Worm (Caenorhabditis elegans) whole organism, L2 larva: ENCODE measurements around the gene fndc-1.

Source experiments
- C34F6.9 ChIP-seq: fragments of 150-350 bp; optimal IDR thresholded peaks from 2 replicates; lab custom pipeline; 2014; ENCODE audit warnings: missing biosample characterization, missing genetic modification characterization
- F13H6.1 ChIP-seq: sonication (generic microtip); optimal IDR thresholded peaks from 2 replicates; lab custom pipeline; 2016; ENCODE audit warnings: missing genetic modification characterization, missing compliant biosample characterization
- R02D3.7 ChIP-seq: fragments of 150-350 bp; optimal IDR thresholded peaks from 2 replicates; lab custom pipeline; 2014; ENCODE audit warnings: missing biosample characterization, missing genetic modification characterization
- ZK546.5 ChIP-seq: sonication (generic microtip); optimal IDR thresholded peaks from 2 replicates; lab custom pipeline; 2017; ENCODE audit warnings: missing biosample characterization, missing genetic modification characterization
- alr-1 ChIP-seq: fragments of 150-350 bp; optimal IDR thresholded peaks from 2 replicates; lab custom pipeline; 2014; ENCODE audit warnings: missing biosample characterization, missing genetic modification characterization
- aly-2 ChIP-seq: fragments of 150-350 bp; optimal IDR thresholded peaks from 2 replicates; lab custom pipeline; 2014; ENCODE audit warnings: missing biosample characterization, missing genetic modification characterization
- blmp-1 ChIP-seq: sonication (generic microtip); optimal IDR thresholded peaks from 2 replicates; lab custom pipeline; 2017; ENCODE audit warnings: missing genetic modification characterization, mild to moderate bottlenecking, missing compliant biosample characterization, antibody characterized with exemption, moderate library complexity; ENCODE audit not compliant: insufficient read depth
- ceh-16 ChIP-seq: fragments of 150-350 bp; optimal IDR thresholded peaks from 2 replicates; lab custom pipeline; 2014; ENCODE audit warnings: missing biosample characterization, missing genetic modification characterization
- dmd-4 ChIP-seq: sonication (generic microtip); optimal IDR thresholded peaks from 2 replicates; lab custom pipeline; 2017; ENCODE audit warnings: missing biosample characterization, missing genetic modification characterization
- egl-27 ChIP-seq: sonication (generic microtip); optimal IDR thresholded peaks from 3 replicates; lab custom pipeline; 2017; ENCODE audit warnings: missing biosample characterization, missing genetic modification reagents, missing genetic modification characterization
- elt-1 ChIP-seq: fragments of 150-350 bp; optimal IDR thresholded peaks from 2 replicates; lab custom pipeline; 2014; ENCODE audit warnings: missing biosample characterization, missing genetic modification characterization
- elt-3 ChIP-seq: sonication (generic microtip); optimal IDR thresholded peaks from 2 replicates; lab custom pipeline; 2017; ENCODE audit warnings: missing biosample characterization, missing genetic modification characterization
- fos-1 ChIP-seq: fragments of 150-350 bp; optimal IDR thresholded peaks from 2 replicates; lab custom pipeline; 2014; ENCODE audit warnings: missing biosample characterization, missing genetic modification characterization
- gmeb-1 ChIP-seq: fragments of 150-350 bp; optimal IDR thresholded peaks from 2 replicates; lab custom pipeline; 2014; ENCODE audit warnings: missing biosample characterization, missing genetic modification characterization
- lin-11 ChIP-seq: fragments of 150-350 bp; sonication (generic microtip); optimal IDR thresholded peaks from 2 replicates; lab custom pipeline; 2014; ENCODE audit warnings: missing biosample characterization, missing genetic modification characterization, inconsistent platforms, mixed read lengths
- lin-13 ChIP-seq: fragments of 150-350 bp; optimal IDR thresholded peaks from 2 replicates; lab custom pipeline; 2014; ENCODE audit warnings: missing biosample characterization, missing genetic modification reagents, missing genetic modification characterization
- lin-39 ChIP-seq: fragments of 150-350 bp; optimal IDR thresholded peaks from 2 replicates; lab custom pipeline; 2014; ENCODE audit warnings: missing biosample characterization, missing genetic modification reagents, missing genetic modification characterization
- lsy-2 ChIP-seq, 2 experiments: fragments of 150-350 bp in 1 of 2; sonication (generic microtip) in 1 of 2; optimal IDR thresholded peaks; 2 replicates each; lab custom pipeline; 2014 to 2017; ENCODE audit warnings: missing biosample characterization in 2 of 2, missing genetic modification characterization in 2 of 2
- mbf-1 ChIP-seq: sonication (generic microtip); optimal IDR thresholded peaks from 2 replicates; lab custom pipeline; 2017; ENCODE audit warnings: missing biosample characterization, missing genetic modification characterization
- mdl-1 ChIP-seq, 2 experiments: fragments of 150-350 bp in 1 of 2; sonication (generic microtip) in 1 of 2; optimal IDR thresholded peaks; 2 replicates each; lab custom pipeline; 2017; ENCODE audit warnings: missing biosample characterization in 2 of 2, missing genetic modification characterization in 2 of 2
- nhr-10 ChIP-seq: sonication (generic microtip); optimal IDR thresholded peaks from 2 replicates; lab custom pipeline; 2017; ENCODE audit warnings: missing biosample characterization, missing genetic modification characterization
- nhr-11 ChIP-seq: fragments of 150-350 bp; optimal IDR thresholded peaks from 2 replicates; lab custom pipeline; 2014; ENCODE audit warnings: missing biosample characterization, missing genetic modification characterization
- nhr-12 ChIP-seq: fragments of 150-350 bp; optimal IDR thresholded peaks from 2 replicates; lab custom pipeline; 2014; ENCODE audit warnings: missing biosample characterization, missing genetic modification characterization
- nhr-129 ChIP-seq: fragments of 150-350 bp; optimal IDR thresholded peaks from 2 replicates; lab custom pipeline; 2014; ENCODE audit warnings: missing biosample characterization, missing genetic modification characterization
- nhr-21 ChIP-seq: fragments of 150-350 bp; optimal IDR thresholded peaks from 2 replicates; lab custom pipeline; 2014; ENCODE audit warnings: missing biosample characterization, missing genetic modification characterization
- nhr-23 ChIP-seq: fragments of 150-350 bp; optimal IDR thresholded peaks from 2 replicates; lab custom pipeline; 2014; ENCODE audit warnings: missing biosample characterization, missing genetic modification reagents, missing genetic modification characterization
- nhr-237 ChIP-seq: fragments of 150-350 bp; optimal IDR thresholded peaks from 2 replicates; lab custom pipeline; 2014; ENCODE audit warnings: missing biosample characterization, missing genetic modification characterization
- nhr-25 ChIP-seq: fragments of 150-350 bp; sonication (generic microtip); optimal IDR thresholded peaks from 3 replicates; lab custom pipeline; 2014; ENCODE audit warnings: missing biosample characterization, missing genetic modification characterization
- nhr-6 ChIP-seq: fragments of 150-350 bp; optimal IDR thresholded peaks from 2 replicates; lab custom pipeline; 2014; ENCODE audit warnings: missing biosample characterization, missing genetic modification characterization
- skn-1 ChIP-seq: sonication (generic microtip); optimal IDR thresholded peaks from 2 replicates; lab custom pipeline; 2017; ENCODE audit warnings: missing biosample characterization, missing genetic modification characterization
- sma-3 ChIP-seq: sonication (generic microtip); optimal IDR thresholded peaks from 2 replicates; lab custom pipeline; 2016; ENCODE audit warnings: missing genetic modification reagents, missing genetic modification characterization, missing compliant biosample characterization
- sma-9 ChIP-seq, 2 experiments: fragments of 150-350 bp in 1 of 2; sonication (generic microtip) in 1 of 2; optimal IDR thresholded peaks; 2 replicates each; lab custom pipeline; 2014 to 2016; ENCODE audit warnings: missing genetic modification characterization in 2 of 2, mild to moderate bottlenecking in 1 of 2, missing biosample characterization in 1 of 2, missing compliant biosample characterization in 1 of 2, missing genetic modification reagents in 1 of 2, moderate library complexity in 1 of 2
- snpc-4 ChIP-seq: fragments of 150-350 bp; optimal IDR thresholded peaks from 2 replicates; lab custom pipeline; 2014; ENCODE audit warnings: missing biosample characterization, missing genetic modification characterization
- unc-39 ChIP-seq: fragments of 150-350 bp; optimal IDR thresholded peaks from 2 replicates; lab custom pipeline; 2014; ENCODE audit warnings: missing biosample characterization, missing genetic modification characterization
- zag-1 ChIP-seq: fragments of 150-350 bp; optimal IDR thresholded peaks from 2 replicates; lab custom pipeline; 2014; ENCODE audit warnings: missing biosample characterization, missing genetic modification characterization
- ztf-1 ChIP-seq: fragments of 200-800 bp; sonication (Bioruptor generic); conservative IDR thresholded peaks from 2 replicates; pipeline ENCODE4 v1.3.6; 2022; ENCODE audit warnings: missing genetic modification characterization, missing compliant biosample characterization
- ztf-11 ChIP-seq: sonication (generic microtip); optimal IDR thresholded peaks from 2 replicates; lab custom pipeline; 2017; ENCODE audit warnings: missing biosample characterization, missing genetic modification characterization

Gene fndc-1

ce11 chrII:11268822-11269221 is 31.7 kb upstream of the fndc-1 start, which contains the start of gene cut-1:
cut-1 (plus strand) TSS chrII:11269122.
- TF ChIP-seq nhr-25 (tag; lab: Kevin White, UChicago) (no peak), ceh-16 (tag; lab: Kevin White, UChicago) (no peak), nhr-129 (tag; lab: Kevin White, UChicago) (no peak), F13H6.1 (no peak), nhr-237 (tag; lab: Kevin White, UChicago) (no peak), blmp-1 (tag; lab: Kevin White, UChicago) (no peak), R02D3.7 (tag; lab: Kevin White, UChicago) (no peak), snpc-4 (tag; lab: Kevin White, UChicago) (no peak), nhr-10 (tag; lab: Kevin White, UChicago) (no peak), ztf-1 (GFP tag; lab: Robert Waterston, UW) (no peak), sma-9 (GFP tag; optimal IDR thresholded peaks at IDR 0.05; lab: Kevin White, UChicago) (no peak), sma-9 (tag; optimal IDR thresholded peaks at IDR 0.05; lab: Kevin White, UChicago) (no peak), mdl-1 (tag; optimal IDR thresholded peaks at IDR 0.05; lab: Kevin White, UChicago) (no peak), nhr-6 (no peak), fos-1 (tag; lab: Kevin White, UChicago) (no peak), lsy-2 (tag; optimal IDR thresholded peaks at IDR 0.05; lab: Kevin White, UChicago) (no peak), gmeb-1 (tag; lab: Kevin White, UChicago) (no peak)

ce11 chrII:11261173-11261572 is 24.0 kb upstream of the fndc-1 start, which contains the start of gene T05B9.1:
T05B9.1 (minus strand) TSS chrII:11261192.
- TF ChIP-seq nhr-12, result no peak
- no peak for TF ChIP-seq lin-13 (GFP tag; lab: Kevin White, UChicago)
- TF ChIP-seq elt-3 (tag; lab: Kevin White, UChicago), result no peak
- TF ChIP-seq skn-1 (tag; lab: Kevin White, UChicago), result no peak

DNA sequence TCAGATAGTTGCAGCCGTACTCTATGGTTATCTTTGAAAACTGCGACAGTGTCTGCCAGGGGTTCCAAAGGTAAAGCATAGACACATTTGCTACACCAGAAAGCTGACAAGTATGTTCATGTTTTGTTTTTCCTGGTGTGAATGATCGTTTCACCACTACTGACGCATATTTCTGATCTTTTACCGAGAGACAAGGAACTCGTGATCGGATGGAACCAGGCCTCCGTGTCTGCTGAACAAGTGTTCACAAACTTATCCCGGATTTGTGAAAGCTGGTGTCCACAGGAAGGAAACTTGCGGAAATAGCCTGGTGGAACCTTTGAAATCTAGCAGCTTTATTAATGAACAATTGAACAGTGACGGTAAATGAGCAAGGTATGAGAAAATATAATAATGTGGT is 22.6 kb upstream of the fndc-1 start:
- TF ChIP-seq nhr-129 (tag; lab: Kevin White, UChicago), result no peak
- TF ChIP-seq ZK546.5 (tag; lab: Kevin White, UChicago), result no peak
- no peak for TF ChIP-seq snpc-4 (tag; lab: Kevin White, UChicago)
- TF ChIP-seq lin-39, result no peak
- TF ChIP-seq R02D3.7 (tag; lab: Kevin White, UChicago), result no peak
- TF ChIP-seq sma-3 (GFP tag; lab: Kevin White, UChicago), result no peak
- no peak for TF ChIP-seq dmd-4 (tag; lab: Kevin White, UChicago)
- TF ChIP-seq alr-1 (tag; lab: Kevin White, UChicago), result no peak
- TF ChIP-seq elt-3 (tag; lab: Kevin White, UChicago), result no peak
- TF ChIP-seq C34F6.9 (tag; lab: Kevin White, UChicago), result no peak
- TF ChIP-seq lin-11 (tag; lab: Kevin White, UChicago), result no peak
- TF ChIP-seq ztf-11 (tag; lab: Kevin White, UChicago), result no peak
- TF ChIP-seq elt-1 (tag; lab: Kevin White, UChicago), result no peak
- TF ChIP-seq unc-39 (tag; lab: Kevin White, UChicago), result no peak
- no peak for TF ChIP-seq gmeb-1 (tag; lab: Kevin White, UChicago)
- no peak for TF ChIP-seq zag-1 (tag; lab: Kevin White, UChicago)
- no peak for TF ChIP-seq egl-27 (tag; lab: Kevin White, UChicago)
- no peak for TF ChIP-seq mbf-1 (tag; lab: Kevin White, UChicago)
- TF ChIP-seq nhr-21 (tag; lab: Kevin White, UChicago), result no peak

ce11 chrII:11255536-11255935 is 18.4 kb upstream of the fndc-1 start, which contains the start of gene T05B9.2:
T05B9.2 (plus strand) TSS chrII:11255836.
- TF ChIP-seq ztf-11 (tag; lab: Kevin White, UChicago) (no peak), nhr-23 (tag; lab: Kevin White, UChicago) (no peak), egl-27 (tag; lab: Kevin White, UChicago) (no peak), nhr-12 (no peak), ceh-16 (tag; lab: Kevin White, UChicago) (no peak), nhr-11 (tag; lab: Kevin White, UChicago) (no peak), aly-2 (tag; lab: Kevin White, UChicago) (no peak), dmd-4 (tag; lab: Kevin White, UChicago) (no peak), blmp-1 (tag; lab: Kevin White, UChicago) (no peak), nhr-237 (tag; lab: Kevin White, UChicago) (no peak)
